Fruit fly (Drosophila melanogaster) whole organism: Measurements from ENCODE around the gene CG13484.

Experiments
- CG8478 ChIP-seq: fragments of >200 bp; optimal IDR thresholded peaks from 2 replicates; lab custom pipeline; 2018; ENCODE audit warnings: inconsistent platforms
- psq ChIP-seq: fragments of >200 bp; optimal IDR thresholded peaks from 2 replicates; lab custom pipeline; 2017
- usp ChIP-seq: fragments of >200 bp; optimal IDR thresholded peaks from 2 replicates; lab custom pipeline; 2017; ENCODE audit warnings: missing biosample characterization, missing genetic modification characterization, mixed read lengths

dm6 chr3L:14063241-14064064 lies 10.6 kb upstream of the CG13484 start:
- no peak for TF ChIP-seq usp (GFP tag; lab: Kevin White, UChicago)
- TF ChIP-seq CG8478 (lab: Kevin White, UChicago), result no peak
- TF ChIP-seq psq (lab: Kevin White, UChicago), result no peak
